Fruit fly (Drosophila melanogaster) S2 (cell line): ENCODE data around the gene CG31142.

Source experiments
- CG8478 ChIP-seq: fragments of >200 bp; optimal IDR thresholded peaks from 2 replicates; lab custom pipeline; 2018
- CTCF ChIP-seq, 2 experiments: fragments of >200 bp; optimal IDR thresholded peaks; 2 replicates each; lab custom pipeline; 2018

DNA sequence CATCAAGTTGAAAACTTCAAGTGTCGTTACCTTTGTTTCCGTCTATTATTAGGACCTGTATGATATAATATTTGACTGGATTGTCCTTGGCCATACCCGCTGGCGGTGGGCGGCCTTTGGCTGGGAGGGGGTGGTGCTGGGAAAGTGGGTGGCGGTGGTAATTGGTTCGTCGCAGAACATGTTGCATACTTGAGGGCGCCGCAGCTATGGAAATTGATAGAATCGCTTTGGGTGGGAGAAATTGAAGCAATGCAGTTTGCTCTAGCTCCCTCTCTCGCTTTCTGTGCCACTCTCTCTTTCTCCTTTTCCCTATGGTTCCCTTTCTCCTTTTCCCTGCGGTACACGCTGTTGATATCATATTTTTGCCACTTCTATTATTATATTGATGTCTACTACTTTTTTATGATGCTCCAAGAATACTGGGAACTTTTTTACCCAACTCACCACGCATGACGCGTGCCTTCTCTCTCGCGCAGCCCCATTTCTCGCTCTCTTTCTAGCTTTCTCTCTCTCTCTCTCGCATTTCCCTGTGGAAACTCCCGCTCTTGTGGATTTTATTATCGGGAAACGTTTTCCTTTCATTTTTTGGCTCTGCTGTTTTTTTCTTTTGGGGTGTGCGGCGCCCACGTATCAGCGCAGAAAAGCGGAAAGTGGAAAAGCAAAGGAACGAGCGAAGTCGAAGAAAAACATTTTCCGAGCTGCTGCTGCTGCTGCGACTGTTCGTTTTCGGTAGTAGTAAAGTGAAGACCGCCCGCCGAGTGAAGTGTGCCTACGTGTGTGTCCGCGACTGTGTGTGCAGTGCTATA, 36.1 kb downstream of the CG31142 start:
- TF ChIP-seq CTCF (optimal IDR thresholded peaks at IDR 0.05; lab: Kevin White, UChicago): no peak
- TF ChIP-seq CG8478 (lab: Kevin White, UChicago): no peak
